Fruit fly (Drosophila melanogaster) whole organism, embryonic: ENCODE measurements around the gene corn.

Source experiments
- Aef1 ChIP-seq: fragments of 200-800 bp; sonication (Bioruptor generic); IDR thresholded peaks from 3 replicates; pipeline ENCODE4 v1.3.6; 2022; ENCODE audit warnings: missing biosample characterization, missing genetic modification characterization
- B-H2 ChIP-seq: fragments of 200-800 bp; sonication (Bioruptor generic); optimal IDR thresholded peaks from 2 replicates; lab custom pipeline; 2018; ENCODE audit warnings: missing biosample characterization, mild to moderate bottlenecking, missing genetic modification characterization
- BEAF-32 ChIP-seq: fragments of 200-800 bp; sonication (Bioruptor generic); optimal IDR thresholded peaks from 3 replicates; lab custom pipeline; 2017; ENCODE audit warnings: missing biosample characterization, missing genetic modification characterization, mild to moderate bottlenecking, moderate library complexity, missing genetic modification reagents
- CG10959 ChIP-seq: fragments of 200-800 bp; sonication (Bioruptor generic); IDR thresholded peaks from 2 replicates; pipeline ENCODE4 v1.3.6; 2022; ENCODE audit warnings: missing biosample characterization, missing genetic modification characterization
- CG11695 ChIP-seq: fragments of 200-800 bp; sonication (Bioruptor generic); IDR thresholded peaks from 3 replicates; pipeline ENCODE4 v1.3.6; 2022; ENCODE audit warnings: missing biosample characterization, missing genetic modification characterization
- CG12219 ChIP-seq: fragments of 200-800 bp; sonication (Bioruptor generic); optimal IDR thresholded peaks from 3 replicates; lab custom pipeline; 2018; ENCODE audit warnings: missing biosample characterization, mild to moderate bottlenecking, missing genetic modification characterization
- CG1602 ChIP-seq: fragments of 200-800 bp; sonication (Bioruptor generic); optimal IDR thresholded peaks from 3 replicates; lab custom pipeline; 2016; ENCODE audit warnings: missing biosample characterization, missing genetic modification characterization
- CG17328 ChIP-seq: fragments of 200-800 bp; sonication (Bioruptor generic); IDR thresholded peaks from 2 replicates; pipeline ENCODE4 v1.3.6; 2022; ENCODE audit warnings: missing biosample characterization, missing genetic modification characterization
- CG17359 ChIP-seq: fragments of 200-800 bp; sonication (Bioruptor generic); optimal IDR thresholded peaks from 3 replicates; lab custom pipeline; 2018; ENCODE audit warnings: missing biosample characterization, mild to moderate bottlenecking, missing genetic modification characterization, moderate library complexity
- CG17361 ChIP-seq: fragments of 200-800 bp; sonication (Bioruptor generic); IDR thresholded peaks from 3 replicates; pipeline ENCODE4 v1.3.6; 2022; ENCODE audit warnings: missing biosample characterization, missing genetic modification characterization
- CG17829 ChIP-seq: fragments of 200-800 bp; optimal IDR thresholded peaks from 2 replicates; lab custom pipeline; 2019; ENCODE audit warnings: missing biosample characterization, mild to moderate bottlenecking, missing genetic modification characterization, moderate library complexity
- CG2199 ChIP-seq: fragments of 200-800 bp; sonication (Bioruptor generic); IDR thresholded peaks from 3 replicates; pipeline ENCODE4 v1.3.6; 2022; ENCODE audit warnings: missing biosample characterization, missing genetic modification characterization
- CG34224 ChIP-seq: fragments of 200-800 bp; sonication (Bioruptor generic); IDR thresholded peaks from 3 replicates; pipeline ENCODE4 v1.3.6; 2022; ENCODE audit warnings: missing biosample characterization, missing genetic modification characterization; ENCODE audit not compliant: partially characterized antibody
- CG34376 ChIP-seq: fragments of 200-800 bp; sonication (Bioruptor generic); optimal IDR thresholded peaks from 2 replicates; lab custom pipeline; 2018; ENCODE audit warnings: missing biosample characterization, mild to moderate bottlenecking, missing genetic modification characterization
- CG3995 ChIP-seq: fragments of 200-800 bp; sonication (Bioruptor generic); optimal IDR thresholded peaks from 3 replicates; lab custom pipeline; 2016; ENCODE audit warnings: missing biosample characterization, missing genetic modification characterization
- CG6175 ChIP-seq: fragments of 200-800 bp; sonication (Bioruptor generic); IDR thresholded peaks from 3 replicates; pipeline ENCODE4 v1.3.6; 2022; ENCODE audit warnings: missing biosample characterization, missing genetic modification characterization
- CG8089 ChIP-seq: fragments of 200-800 bp; sonication (Bioruptor generic); optimal IDR thresholded peaks from 3 replicates; lab custom pipeline; 2016; ENCODE audit warnings: missing biosample characterization, missing genetic modification characterization
- CG8388 ChIP-seq: fragments of 200-800 bp; sonication (Bioruptor generic); optimal IDR thresholded peaks from 2 replicates; lab custom pipeline; 2019; ENCODE audit warnings: missing biosample characterization, mild to moderate bottlenecking, missing genetic modification characterization, moderate library complexity
- CG9876 ChIP-seq: fragments of 200-800 bp; sonication (Bioruptor generic); optimal IDR thresholded peaks from 2 replicates; lab custom pipeline; 2016; ENCODE audit warnings: missing biosample characterization, missing genetic modification characterization
- CoRest ChIP-seq: fragments of 200-800 bp; sonication (Bioruptor generic); optimal IDR thresholded peaks from 3 replicates; lab custom pipeline; 2018; ENCODE audit warnings: missing biosample characterization, mild to moderate bottlenecking, missing genetic modification characterization, moderate library complexity
- E2f1 ChIP-seq: fragments of 200-800 bp; sonication (Bioruptor generic); IDR thresholded peaks from 2 replicates; pipeline ENCODE4 v1.3.6; 2022; ENCODE audit warnings: missing biosample characterization, missing genetic modification characterization
- Fer1 ChIP-seq: fragments of 200-800 bp; sonication (Bioruptor generic); optimal IDR thresholded peaks from 2 replicates; lab custom pipeline; 2017; ENCODE audit warnings: missing biosample characterization, mild to moderate bottlenecking, missing genetic modification characterization
- Taf1 ChIP-seq: fragments of 200-800 bp; sonication (Bioruptor generic); IDR thresholded peaks from 2 replicates; pipeline ENCODE4 v1.3.6; 2022; ENCODE audit warnings: missing biosample characterization, missing genetic modification characterization
- Usf ChIP-seq: fragments of 200-800 bp; sonication (Bioruptor generic); optimal IDR thresholded peaks from 2 replicates; lab custom pipeline; 2017; ENCODE audit warnings: missing genotype, missing biosample characterization, missing genetic modification characterization
- ab ChIP-seq: fragments of 200-800 bp; sonication (Bioruptor generic); optimal IDR thresholded peaks from 2 replicates; lab custom pipeline; 2016; ENCODE audit warnings: missing biosample characterization, missing genetic modification characterization
- ase ChIP-seq: fragments of 200-800 bp; sonication (Bioruptor generic); IDR thresholded peaks from 3 replicates; pipeline ENCODE4 v1.3.6; 2022; ENCODE audit warnings: missing biosample characterization, missing genetic modification characterization
- chinmo ChIP-seq: fragments of 200-800 bp; sonication (Bioruptor generic); IDR thresholded peaks from 4 replicates; pipeline ENCODE4 v1.3.6; 2022; ENCODE audit warnings: missing biosample characterization, missing genetic modification characterization; ENCODE audit not compliant: partially characterized antibody
- chm ChIP-seq: fragments of 200-800 bp; sonication (Bioruptor generic); IDR thresholded peaks from 2 replicates; pipeline ENCODE4 v1.3.6; 2022; ENCODE audit warnings: missing biosample characterization, missing genetic modification characterization
- croc ChIP-seq: fragments of 200-800 bp; sonication (Bioruptor generic); conservative IDR thresholded peaks from 3 replicates; pipeline ENCODE4 v1.3.6; 2022; ENCODE audit warnings: missing biosample characterization, missing genetic modification characterization
- dmrt99B ChIP-seq: fragments of 200-800 bp; sonication (Bioruptor generic); optimal IDR thresholded peaks from 2 replicates; lab custom pipeline; 2018; ENCODE audit warnings: missing biosample characterization, mild to moderate bottlenecking, missing genetic modification characterization, moderate library complexity
- esg ChIP-seq: fragments of 200-800 bp; sonication (Bioruptor generic); conservative IDR thresholded peaks from 2 replicates; pipeline ENCODE4 v1.3.6; 2022; ENCODE audit warnings: missing biosample characterization, missing genetic modification characterization
- ewg ChIP-seq: fragments of 200-800 bp; sonication (Bioruptor generic); optimal IDR thresholded peaks from 3 replicates; lab custom pipeline; 2017; ENCODE audit warnings: mild to moderate bottlenecking, missing biosample characterization, missing genetic modification reagents, missing genetic modification characterization
- gfzf ChIP-seq: fragments of 200-800 bp; sonication (Bioruptor generic); optimal IDR thresholded peaks from 2 replicates; lab custom pipeline; 2016; ENCODE audit warnings: missing biosample characterization, mild to moderate bottlenecking, missing genetic modification characterization, moderate library complexity
- h ChIP-seq: fragments of >200 bp; optimal IDR thresholded peaks from 2 replicates; lab custom pipeline; 2017
- hb ChIP-seq: fragments of 200-800 bp; sonication (Bioruptor generic); IDR thresholded peaks from 3 replicates; pipeline ENCODE4 v1.3.6; 2022; ENCODE audit warnings: missing biosample characterization, missing genetic modification characterization; ENCODE audit not compliant: partially characterized antibody
- her ChIP-seq: fragments of 200-800 bp; sonication (Bioruptor generic); optimal IDR thresholded peaks from 2 replicates; lab custom pipeline; 2016; ENCODE audit warnings: missing biosample characterization, missing genetic modification characterization
- ind ChIP-seq: fragments of 200-800 bp; sonication (Bioruptor generic); optimal IDR thresholded peaks from 3 replicates; lab custom pipeline; 2016; ENCODE audit warnings: missing biosample characterization, missing genetic modification characterization
- jigr1 ChIP-seq: fragments of 200-800 bp; sonication (Bioruptor generic); IDR thresholded peaks from 3 replicates; pipeline ENCODE4 v1.3.6; 2022; ENCODE audit warnings: missing biosample characterization, missing genetic modification characterization
- lilli ChIP-seq: fragments of 200-800 bp; sonication (Bioruptor generic); optimal IDR thresholded peaks from 3 replicates; lab custom pipeline; 2016; ENCODE audit warnings: missing biosample characterization, missing genetic modification characterization
- nerfin-1 ChIP-seq: fragments of 200-800 bp; sonication (Bioruptor generic); optimal IDR thresholded peaks from 3 replicates; lab custom pipeline; 2019; ENCODE audit warnings: missing biosample characterization, mild to moderate bottlenecking, missing genetic modification characterization, moderate library complexity
- otp ChIP-seq: fragments of 200-800 bp; sonication (Bioruptor generic); IDR thresholded peaks from 3 replicates; pipeline ENCODE4, ENCODE4 v1.3.6; 2022; ENCODE audit warnings: missing biosample characterization, missing genetic modification characterization
- prd ChIP-seq, 3 experiments: fragments of >200 bp in 2 of 3; fragments of 200-800 bp in 1 of 3; sonication (Bioruptor generic) in 1 of 3; optimal IDR thresholded peaks in 2 of 3; IDR thresholded peaks in 1 of 3; 2 replicates in 2 of 3; 3 replicates in 1 of 3; pipeline versions ENCODE4 v1.3.6 to Lab custom; 2017 to 2022; ENCODE audit warnings: missing biosample characterization in 1 of 3, missing genetic modification characterization in 1 of 3
- sisA ChIP-seq: fragments of 200-800 bp; sonication (Bioruptor generic); IDR thresholded peaks from 2 replicates; pipeline ENCODE4 v1.3.6; 2022; ENCODE audit warnings: missing biosample characterization, missing genetic modification characterization
- sna ChIP-seq: fragments of 200-800 bp; sonication (Bioruptor generic); IDR thresholded peaks from 2 replicates; pipeline ENCODE4 v1.3.6; 2022; ENCODE audit warnings: missing biosample characterization, missing genetic modification characterization; ENCODE audit not compliant: partially characterized antibody
- sqz ChIP-seq: fragments of 200-800 bp; sonication (Bioruptor generic); optimal IDR thresholded peaks from 3 replicates; lab custom pipeline; 2018; ENCODE audit warnings: missing biosample characterization, mild to moderate bottlenecking, missing genetic modification characterization
- ssp ChIP-seq: fragments of 200-800 bp; sonication (Bioruptor generic); IDR thresholded peaks from 2 replicates; pipeline ENCODE4 v1.3.6; 2022; ENCODE audit warnings: missing biosample characterization, missing genetic modification characterization
- sug ChIP-seq: fragments of 200-800 bp; optimal IDR thresholded peaks from 2 replicates; lab custom pipeline; 2019; ENCODE audit warnings: missing biosample characterization, mild to moderate bottlenecking, missing genetic modification characterization, moderate library complexity
- tap ChIP-seq: fragments of 200-800 bp; optimal IDR thresholded peaks from 3 replicates; lab custom pipeline; 2019; ENCODE audit warnings: missing biosample characterization, mild to moderate bottlenecking, missing genetic modification characterization, moderate library complexity
- vvl ChIP-seq: fragments of 200-800 bp; sonication (Bioruptor generic); IDR thresholded peaks from 2 replicates; pipeline ENCODE4 v1.3.6; 2022; ENCODE audit warnings: missing biosample characterization, missing genetic modification characterization
- zf30C ChIP-seq: fragments of 200-800 bp; sonication (Bioruptor generic); optimal IDR thresholded peaks from 3 replicates; lab custom pipeline; 2018; ENCODE audit warnings: missing biosample characterization, mild to moderate bottlenecking, missing genetic modification characterization

The corn gene

DNA sequence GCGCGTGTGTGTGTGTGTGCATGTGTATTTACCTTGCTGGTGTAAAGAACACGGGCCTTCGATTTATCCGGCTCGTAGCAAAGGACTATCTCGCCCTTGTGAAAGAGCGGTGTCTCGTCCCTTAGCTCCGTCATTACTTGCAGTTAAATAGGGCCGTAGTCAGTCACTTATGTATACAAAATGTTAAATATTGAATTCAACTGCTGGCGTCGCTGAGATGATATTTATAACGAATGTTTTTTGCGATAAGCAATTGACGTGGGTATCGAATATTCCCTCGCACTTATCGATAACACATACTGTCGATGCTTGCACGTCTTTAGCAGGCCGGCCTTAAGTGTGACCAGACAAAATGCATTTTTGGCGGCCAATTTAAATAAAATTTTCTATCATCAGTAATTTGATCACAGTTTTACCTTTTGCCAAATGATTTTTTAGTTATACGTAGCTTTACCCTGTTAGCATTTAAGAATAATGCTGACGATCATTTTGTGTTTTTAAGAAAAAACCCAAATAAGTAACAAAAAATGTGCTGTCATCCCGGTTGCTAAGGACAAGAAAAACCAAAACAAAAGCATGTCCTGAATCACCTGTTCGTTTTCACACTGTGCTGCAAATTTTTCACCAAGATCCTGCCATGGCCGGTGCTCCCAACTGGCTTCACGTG, 31.5 kb downstream of the corn start, which contains the start of the genes msl-3 and BBS1 (continued):
- TF ChIP-seq CG17361 (GFP tag; lab: Robert Waterston, UW) (no peak), h (lab: Kevin White, UChicago) (no peak), BEAF-32 (GFP tag; lab: Kevin White, UChicago) (peak; percentile 71), esg (GFP tag; lab: Robert Waterston, UW) (no peak), CG12219 (GFP tag; lab: Kevin White, UChicago) (no peak), jigr1 (no peak), sqz (GFP tag; lab: Kevin White, UChicago) (no peak), prd (optimal IDR thresholded peaks at IDR 0.05; lab: Kevin White, UChicago) (no peak), prd (GFP tag; IDR thresholded peaks at IDR 0.05; lab: Robert Waterston, UW) (no peak), sisA (no peak), sna (GFP tag; lab: Robert Waterston, UW) (peak; percentile 29; the same call in 1 of the 2 replicates), tap (tag; lab: Kevin White, UChicago) (no peak), ind (GFP tag; lab: Kevin White, UChicago) (no peak), CG9876 (GFP tag; lab: Kevin White, UChicago) (no peak), CG34376 (GFP tag; lab: Kevin White, UChicago) (peak; percentile 7), croc (GFP tag; lab: Robert Waterston, UW) (no peak), zf30C (no peak), CoRest (tag; lab: Kevin White, UChicago) (no peak), chm (no peak), lilli (GFP tag; lab: Kevin White, UChicago) (no peak), gfzf (GFP tag; lab: Kevin White, UChicago) (peak; percentile 49), CG8388 (GFP tag; lab: Kevin White, UChicago) (no peak), Aef1 (GFP tag; lab: Robert Waterston, UW) (no peak), CG6175 (GFP tag; lab: Robert Waterston, UW) (no peak), CG17359 (no peak), CG2199 (GFP tag; lab: Robert Waterston, UW) (no peak), ab (GFP tag; lab: Kevin White, UChicago) (no peak), chinmo (GFP tag; lab: Robert Waterston, UW) (no peak), CG1602 (GFP tag; lab: Kevin White, UChicago) (no peak), CG34224 (GFP tag; lab: Robert Waterston, UW) (peak; percentile 69), her (GFP tag; lab: Kevin White, UChicago) (no peak), CG17328 (no peak), Taf1 (no peak), ssp (GFP tag; lab: Robert Waterston, UW) (no peak), nerfin-1 (tag; lab: Kevin White, UChicago) (no peak), CG17829 (tag; lab: Kevin White, UChicago) (no peak), sug (peak; percentile 22), vvl (GFP tag; lab: Robert Waterston, UW) (no peak), otp (no peak), CG8089 (GFP tag; lab: Kevin White, UChicago) (no peak), Fer1 (GFP tag; lab: Kevin White, UChicago) (peak; percentile 33), ase (GFP tag; lab: Robert Waterston, UW) (no peak), E2f1 (no peak), dmrt99B (no peak), Usf (GFP tag; lab: Kevin White, UChicago) (no peak), CG11695 (GFP tag; lab: Robert Waterston, UW) (no peak; the same call in 2 of the 3 replicates), ewg (GFP tag; lab: Kevin White, UChicago) (peak; percentile 47), CG10959 (GFP tag; lab: Robert Waterston, UW) (no peak), B-H2 (no peak), hb (GFP tag; lab: Robert Waterston, UW) (0 out of 3 replicates have a peak, but pooled peaks have one; percentile 61), CG3995 (GFP tag; lab: Kevin White, UChicago) (no peak)
